Worm (Caenorhabditis elegans): ENCODE data around the gene K04G7.1.

The K04G7.1 gene

DNA sequence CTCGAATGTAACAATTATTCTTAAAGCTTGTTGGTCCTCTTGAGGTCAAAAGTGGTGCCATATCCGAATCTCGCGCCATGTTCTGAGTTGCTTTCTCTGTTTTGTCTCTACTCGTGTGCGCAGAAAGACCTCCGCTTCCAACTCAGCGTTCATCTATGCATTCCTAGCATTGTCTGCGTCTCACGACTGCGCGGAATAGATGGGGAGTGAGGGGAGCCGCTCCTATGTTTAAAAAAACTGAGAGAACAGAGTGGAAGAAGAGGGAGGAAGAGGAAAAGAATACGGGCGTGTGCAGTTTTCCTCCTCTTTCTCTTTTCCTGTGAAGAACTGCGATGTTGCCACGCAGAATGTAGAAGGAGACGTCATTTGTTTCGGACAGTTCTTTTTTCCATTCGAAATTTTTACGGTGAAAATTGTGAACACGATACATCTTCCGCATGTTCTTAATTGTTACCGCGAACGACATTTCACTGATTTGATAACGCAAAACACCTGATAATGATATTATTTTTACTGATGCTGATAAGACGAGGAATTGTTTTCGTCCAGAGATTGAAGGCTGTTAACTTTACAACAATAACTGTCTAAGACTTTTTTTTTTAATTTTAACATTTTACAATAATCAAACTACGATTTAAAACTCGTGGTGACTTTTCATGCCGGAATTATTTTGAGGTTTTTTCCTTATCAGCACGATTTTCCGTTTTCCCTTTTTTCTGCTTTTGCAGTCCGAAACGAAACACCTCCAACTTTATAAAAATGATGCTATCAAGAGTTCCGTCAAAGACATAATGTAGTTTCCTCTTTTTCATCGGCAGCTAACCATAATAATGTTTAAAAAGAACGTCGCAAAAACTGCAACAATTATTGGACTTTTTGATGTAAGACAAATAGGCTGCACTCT lies 4.4 kb downstream of the K04G7.1 start:
- TF ChIP-seq dmd-4 (tag; optimal IDR thresholded peaks at IDR 0.05): no peak
- TF ChIP-seq unc-39 (tag; optimal IDR thresholded peaks at IDR 0.05): no peak
- TF ChIP-seq nhr-6 (tag; optimal IDR thresholded peaks at IDR 0.05): no peak
- TF ChIP-seq lsy-2 (tag; optimal IDR thresholded peaks at IDR 0.05): peak in 1 of 2 experiments; percentile 69
- no peak for TF ChIP-seq ama-1 (optimal IDR thresholded peaks at IDR 0.05)
- TF ChIP-seq nhr-10 (tag; optimal IDR thresholded peaks at IDR 0.05): no peak
- peak; percentile 71 for TF ChIP-seq crh-2 (tag; optimal IDR thresholded peaks at IDR 0.05)
- no peak for TF ChIP-seq blmp-1 (tag; optimal IDR thresholded peaks at IDR 0.05; ENCODE audit: insufficient read depth)
- peak; percentile 58 for TF ChIP-seq fos-1 (tag; optimal IDR thresholded peaks at IDR 0.05)
- TF ChIP-seq egl-27 (tag; optimal IDR thresholded peaks at IDR 0.05): peak; percentile 74
- no peak for TF ChIP-seq nhr-11 (tag; optimal IDR thresholded peaks at IDR 0.05)
- TF ChIP-seq nhr-237 (tag; optimal IDR thresholded peaks at IDR 0.05): no peak
- no peak for TF ChIP-seq ceh-16 (tag; optimal IDR thresholded peaks at IDR 0.05)
- TF ChIP-seq F13H6.1 (tag; optimal IDR thresholded peaks at IDR 0.05): peak; percentile 44
- no peak for TF ChIP-seq ZK546.5 (tag; optimal IDR thresholded peaks at IDR 0.05)
- TF ChIP-seq nhr-77 (tag; optimal IDR thresholded peaks at IDR 0.05): no peak
- peak; percentile 16 for TF ChIP-seq mab-5 (tag; optimal IDR thresholded peaks at IDR 0.05)
- peak; percentile 5 for TF ChIP-seq lin-13 (GFP tag; optimal IDR thresholded peaks at IDR 0.05)
- TF ChIP-seq C34F6.9 (tag; optimal IDR thresholded peaks at IDR 0.05): peak; percentile 77
- no peak for TF ChIP-seq mbf-1 (tag; optimal IDR thresholded peaks at IDR 0.05)
- no peak for TF ChIP-seq aly-2 (tag; optimal IDR thresholded peaks at IDR 0.05)
- TF ChIP-seq mdl-1 (tag; optimal IDR thresholded peaks at IDR 0.05): peak; percentile 23 to 29
- peak; percentile 32 for TF ChIP-seq ztf-4 (tag; optimal IDR thresholded peaks at IDR 0.05)
- TF ChIP-seq ceh-82 (tag; optimal IDR thresholded peaks at IDR 0.05): no peak
- TF ChIP-seq lin-11 (tag; optimal IDR thresholded peaks at IDR 0.05): peak; percentile 63
- no peak for TF ChIP-seq R02D3.7 (tag; optimal IDR thresholded peaks at IDR 0.05)
- no peak for TF ChIP-seq elt-1 (tag; optimal IDR thresholded peaks at IDR 0.05)
- peak; percentile 5 for TF ChIP-seq nhr-25 (tag; optimal IDR thresholded peaks at IDR 0.05)
- TF ChIP-seq gmeb-1 (tag; optimal IDR thresholded peaks at IDR 0.05): no peak
- TF ChIP-seq unc-55 (GFP tag; optimal IDR thresholded peaks at IDR 0.05): peak; percentile 82
- TF ChIP-seq nhr-23 (tag; optimal IDR thresholded peaks at IDR 0.05): no peak
- TF ChIP-seq skn-1 (tag; optimal IDR thresholded peaks at IDR 0.05): no peak
- no peak for TF ChIP-seq unc-62 (GFP tag; optimal IDR thresholded peaks at IDR 0.05)
- no peak for TF ChIP-seq snpc-4 (tag; optimal IDR thresholded peaks at IDR 0.05)
- TF ChIP-seq alr-1 (tag; optimal IDR thresholded peaks at IDR 0.05): no peak
- no peak for TF ChIP-seq ztf-1 (GFP tag; conservative IDR thresholded peaks at IDR 0.05)
- TF ChIP-seq Y55F3AM.14 (GFP tag; optimal IDR thresholded peaks at IDR 0.05): no peak
- no peak for TF ChIP-seq sma-3 (GFP tag; optimal IDR thresholded peaks at IDR 0.05)
- TF ChIP-seq peb-1 (tag; optimal IDR thresholded peaks at IDR 0.05): no peak
- TF ChIP-seq nhr-21 (tag; optimal IDR thresholded peaks at IDR 0.05): no peak
- TF ChIP-seq elt-3 (tag; optimal IDR thresholded peaks at IDR 0.05): no peak
- TF ChIP-seq nhr-12 (tag; optimal IDR thresholded peaks at IDR 0.05): no peak
- TF ChIP-seq sma-9 (GFP tag; optimal IDR thresholded peaks at IDR 0.05): peak; percentile 13
- no peak for TF ChIP-seq sma-9 (tag; optimal IDR thresholded peaks at IDR 0.05)
- no peak for TF ChIP-seq sem-4 (tag; optimal IDR thresholded peaks at IDR 0.05)
- no peak for TF ChIP-seq ztf-11 (tag; optimal IDR thresholded peaks at IDR 0.05)
- no peak for TF ChIP-seq lin-39 (tag; optimal IDR thresholded peaks at IDR 0.05)
- TF ChIP-seq zag-1 (tag; optimal IDR thresholded peaks at IDR 0.05): peak; percentile 62
- TF ChIP-seq nhr-129 (tag; optimal IDR thresholded peaks at IDR 0.05): peak; percentile 76

Data from whole organism, L2 larva.